Worm (Caenorhabditis elegans) whole organism, L4/young adult: ENCODE data around the gene C06E4.8.

Experiments used
- W03F9.2 ChIP-seq: fragments of 150-350 bp; optimal IDR thresholded peaks from 2 replicates; lab custom pipeline; 2014; ENCODE audit warnings: missing biosample characterization, missing genetic modification characterization
- him-1 ChIP-seq: sonication (generic microtip); optimal IDR thresholded peaks from 2 replicates; lab custom pipeline; 2016; ENCODE audit warnings: missing genotype, missing genetic modification reagents, missing genetic modification characterization, missing compliant biosample characterization

DNA sequence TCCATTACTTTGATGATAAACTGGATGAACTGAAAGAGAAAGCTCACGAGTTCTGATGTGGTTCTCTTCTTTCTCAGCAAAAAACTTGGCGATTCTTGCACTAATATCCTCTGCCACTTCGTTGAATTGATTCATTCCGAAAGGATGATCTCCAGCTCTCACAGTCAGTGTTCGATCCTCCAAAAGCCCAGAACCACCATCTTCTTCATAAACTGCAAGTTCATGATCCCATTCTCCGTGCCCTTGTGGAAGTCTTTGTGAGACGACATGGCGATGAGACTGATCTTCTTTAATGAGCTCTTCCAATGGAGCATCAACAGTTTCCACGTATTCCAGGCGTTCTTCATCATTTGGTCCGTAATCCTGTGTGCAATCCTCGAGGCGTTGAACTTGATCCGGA lies 39.2 kb upstream of the C06E4.8 start:
- no peak for TF ChIP-seq him-1 (tag; lab: Kevin White, UChicago)
- TF ChIP-seq W03F9.2 (tag; lab: Kevin White, UChicago): no peak
